Worm (Caenorhabditis elegans) whole organism, midembryonic: Measurements from ENCODE around the gene F32D8.2.

Experiments
- T22C8.4 ChIP-seq: fragments of 200-800 bp; sonication (Bioruptor generic); IDR thresholded peaks from 2 replicates; pipeline ENCODE4 v1.3.6; 2022; ENCODE audit warnings: missing genetic modification characterization, missing compliant biosample characterization
- cog-1 ChIP-seq: sonication (generic microtip); optimal IDR thresholded peaks from 2 replicates; lab custom pipeline; 2016; ENCODE audit warnings: missing genetic modification characterization, missing compliant biosample characterization
- flt-1 ChIP-seq: fragments of 200-800 bp; sonication (Bioruptor generic); IDR thresholded peaks from 2 replicates; pipeline ENCODE4 v1.3.6; 2022; ENCODE audit warnings: missing genetic modification characterization, missing compliant biosample characterization
- klf-2 ChIP-seq: fragments of 200-800 bp; sonication (Bioruptor generic); conservative IDR thresholded peaks from 2 replicates; pipeline ENCODE4 v1.3.6; 2022; ENCODE audit warnings: missing genetic modification reagents, missing genetic modification characterization, missing compliant biosample characterization
- med-1 ChIP-seq: sonication (generic microtip); optimal IDR thresholded peaks from 2 replicates; lab custom pipeline; 2017; ENCODE audit warnings: missing genetic modification characterization, mild to moderate bottlenecking, missing compliant biosample characterization, antibody characterized with exemption, missing genetic modification reagents; ENCODE audit not compliant: insufficient read depth
- ref-1 ChIP-seq: fragments of 200-800 bp; sonication (Bioruptor generic); conservative IDR thresholded peaks from 2 replicates; pipeline ENCODE4 v1.3.6; 2022; ENCODE audit warnings: missing genetic modification reagents, missing genetic modification characterization, missing compliant biosample characterization
- tab-1 ChIP-seq: fragments of 200-800 bp; sonication (Bioruptor generic); IDR thresholded peaks from 2 replicates; pipeline ENCODE4 v1.3.6; 2022; ENCODE audit warnings: missing genetic modification characterization, missing compliant biosample characterization
- ztf-23 ChIP-seq: fragments of 200-800 bp; sonication (Bioruptor generic); IDR thresholded peaks from 2 replicates; pipeline ENCODE4 v1.3.6; 2022; ENCODE audit warnings: missing genetic modification reagents, missing genetic modification characterization, missing compliant biosample characterization
- ztf-29 ChIP-seq: fragments of 200-800 bp; sonication (Bioruptor generic); IDR thresholded peaks from 2 replicates; pipeline ENCODE4 v1.3.6; 2022; ENCODE audit warnings: missing genetic modification reagents, missing genetic modification characterization, missing compliant biosample characterization

Gene F32D8.2

DNA sequence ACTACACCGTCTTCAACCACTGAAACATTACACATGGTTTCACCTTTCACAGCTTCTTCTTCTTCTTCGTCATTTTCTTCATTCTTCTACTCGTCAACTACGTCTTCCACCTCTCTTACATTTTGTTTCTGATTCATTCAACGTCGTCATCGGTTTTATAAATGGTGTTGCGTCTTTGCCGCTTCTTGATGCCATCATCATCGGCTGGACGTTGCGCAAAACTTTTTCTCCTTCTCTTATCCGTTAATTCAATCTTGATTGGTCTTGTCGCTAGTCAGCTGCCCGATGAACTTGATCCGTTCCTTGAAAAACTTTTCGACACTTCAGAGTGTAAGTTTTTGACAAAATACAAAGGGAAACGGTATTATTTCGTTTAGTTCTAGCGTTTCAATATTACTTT is 15.1 kb downstream of the F32D8.2 start:
- no peak for TF ChIP-seq ref-1 (GFP tag; lab: Robert Waterston, UW)
- no peak for TF ChIP-seq ztf-23 (GFP tag; lab: Robert Waterston, UW)
- no peak for TF ChIP-seq tab-1 (GFP tag; lab: Robert Waterston, UW)
- no peak for TF ChIP-seq flt-1 (GFP tag; lab: Robert Waterston, UW)
- TF ChIP-seq klf-2 (GFP tag; lab: Robert Waterston, UW): no peak
- TF ChIP-seq ztf-29 (GFP tag; lab: Robert Waterston, UW): no peak
- TF ChIP-seq med-1 (GFP tag; lab: Kevin White, UChicago): no peak
- no peak for TF ChIP-seq cog-1
- TF ChIP-seq T22C8.4 (GFP tag; lab: Robert Waterston, UW): no peak

DNA sequence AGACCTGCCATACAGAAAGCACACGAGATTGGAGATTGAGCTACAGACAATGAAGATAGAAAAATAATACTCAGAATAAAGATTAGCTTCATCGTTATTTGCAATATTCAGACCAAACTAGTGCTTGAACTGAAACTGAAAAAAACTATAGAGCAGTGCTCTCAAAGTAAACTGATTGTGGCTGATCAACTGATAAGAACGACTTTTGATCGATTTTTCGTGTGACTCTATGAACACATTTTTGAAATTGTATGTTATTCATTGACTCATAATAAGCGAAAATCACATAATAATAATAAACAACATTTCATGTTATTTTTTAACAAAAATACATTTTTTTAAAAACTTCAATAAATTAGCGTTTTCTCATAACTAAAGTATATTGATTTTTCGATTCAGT is 17.5 kb downstream of the F32D8.2 start, which contains the start of gene spp-16:
spp-16 (minus strand) TSS at position 179 of the 400 bp plus-strand sequence.
- TF ChIP-seq med-1 (GFP tag; lab: Kevin White, UChicago) (no peak), T22C8.4 (GFP tag; lab: Robert Waterston, UW) (no peak), klf-2 (GFP tag; lab: Robert Waterston, UW) (no peak), tab-1 (GFP tag; lab: Robert Waterston, UW) (no peak)

DNA sequence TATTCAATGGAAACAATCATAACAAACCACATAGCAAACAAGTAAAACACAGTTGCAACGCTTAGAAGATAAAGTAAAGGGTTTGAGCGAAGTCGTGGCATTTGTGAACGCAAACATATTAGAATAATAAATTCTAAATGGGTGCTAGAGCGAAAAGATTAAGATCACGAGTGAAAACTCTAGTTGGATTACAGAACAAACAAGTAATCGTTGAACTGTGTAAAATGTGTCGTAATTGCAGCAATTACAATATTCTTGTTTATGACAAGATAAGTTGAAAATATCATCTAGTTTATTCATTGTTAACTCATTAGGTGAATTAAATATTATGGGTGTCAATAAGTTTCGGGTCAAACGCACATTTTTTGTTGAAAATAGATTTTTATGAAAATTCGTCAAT is 19.1 kb downstream of the F32D8.2 start, which contains the start of gene F32D8.8:
F32D8.8 (minus strand) TSS at position 101 of the 400 bp plus-strand sequence.
- no peak for TF ChIP-seq flt-1 (GFP tag; lab: Robert Waterston, UW)
- no peak for TF ChIP-seq klf-2 (GFP tag; lab: Robert Waterston, UW)
- TF ChIP-seq tab-1 (GFP tag; lab: Robert Waterston, UW): no peak
- TF ChIP-seq T22C8.4 (GFP tag; lab: Robert Waterston, UW): no peak

DNA sequence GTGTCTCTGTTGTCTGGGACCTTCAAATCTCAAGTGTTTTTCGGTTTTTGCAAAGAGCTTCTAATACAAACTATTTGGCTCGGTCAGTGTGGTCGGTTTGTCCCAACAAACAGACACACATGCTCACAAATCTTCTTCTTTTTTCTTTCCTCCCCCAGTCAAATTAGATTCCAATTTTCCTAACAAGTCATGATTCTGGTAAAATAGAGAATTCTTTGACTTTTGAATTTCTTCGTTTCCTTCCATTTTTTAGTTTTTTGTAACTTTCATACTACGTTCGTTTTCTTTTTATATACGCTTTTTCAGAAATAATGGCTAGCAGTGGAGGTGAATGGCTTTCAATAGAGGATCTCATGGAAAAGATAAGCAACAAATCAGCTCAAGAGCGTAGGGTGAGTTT is 20.2 kb downstream of the F32D8.2 start, which contains the start of gene F32D8.15:
F32D8.15 (plus strand) TSS at position 301 of the 400 bp plus-strand sequence.
- TF ChIP-seq cog-1: no peak

DNA sequence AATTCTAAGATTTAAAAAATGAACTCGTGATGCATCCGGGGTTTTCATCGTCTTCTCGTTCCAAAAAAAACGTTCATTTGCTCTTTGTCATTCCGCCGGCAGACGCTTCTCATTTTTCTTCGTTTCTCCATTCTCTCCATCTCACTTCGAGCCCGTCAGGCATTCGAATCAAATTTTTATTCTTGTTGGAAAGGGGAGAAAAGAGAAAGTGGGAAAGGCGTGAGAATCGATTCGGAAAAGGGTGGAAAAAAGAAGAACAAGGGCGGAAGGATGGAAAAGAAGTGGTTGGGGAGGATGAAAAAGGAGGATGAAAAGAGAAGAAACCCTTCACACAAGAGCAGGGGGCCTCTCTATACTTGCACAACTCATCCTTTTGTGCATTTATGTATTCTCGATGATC is 21.2 kb downstream of the F32D8.2 start:
- TF ChIP-seq tab-1 (GFP tag; lab: Robert Waterston, UW): no peak
- TF ChIP-seq ref-1 (GFP tag; lab: Robert Waterston, UW): no peak
- no peak for TF ChIP-seq med-1 (GFP tag; lab: Kevin White, UChicago)
- no peak for TF ChIP-seq cog-1

DNA sequence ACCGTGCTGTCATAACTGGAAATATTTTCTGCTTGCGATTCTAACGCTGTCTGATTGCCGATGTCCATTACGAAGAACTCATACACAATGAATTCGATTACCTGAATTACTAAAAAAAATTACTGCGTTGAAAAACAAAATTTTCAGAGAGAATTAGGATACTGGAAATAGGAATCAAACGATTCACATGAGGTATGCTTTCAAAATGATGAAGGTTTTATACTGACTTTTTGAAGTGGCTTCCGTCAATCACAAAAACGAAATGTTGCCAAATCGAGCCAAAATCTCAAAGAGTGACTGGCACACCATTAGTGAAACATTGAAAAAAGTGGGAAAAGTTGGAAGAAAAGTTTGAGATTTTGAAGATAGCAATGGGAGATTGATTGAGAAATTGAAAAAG is 25.5 kb downstream of the F32D8.2 start, which contains the start of gene zzz-1:
zzz-1 (minus strand) TSS at position 101 of the 400 bp plus-strand sequence.
- TF ChIP-seq ztf-23 (GFP tag; lab: Robert Waterston, UW) (no peak), cog-1 (no peak), ztf-29 (GFP tag; lab: Robert Waterston, UW) (no peak), ref-1 (GFP tag; lab: Robert Waterston, UW) (no peak), T22C8.4 (GFP tag; lab: Robert Waterston, UW) (no peak), med-1 (GFP tag; lab: Kevin White, UChicago) (no peak), tab-1 (GFP tag; lab: Robert Waterston, UW) (no peak), klf-2 (GFP tag; lab: Robert Waterston, UW) (no peak), flt-1 (GFP tag; lab: Robert Waterston, UW) (no peak)

DNA sequence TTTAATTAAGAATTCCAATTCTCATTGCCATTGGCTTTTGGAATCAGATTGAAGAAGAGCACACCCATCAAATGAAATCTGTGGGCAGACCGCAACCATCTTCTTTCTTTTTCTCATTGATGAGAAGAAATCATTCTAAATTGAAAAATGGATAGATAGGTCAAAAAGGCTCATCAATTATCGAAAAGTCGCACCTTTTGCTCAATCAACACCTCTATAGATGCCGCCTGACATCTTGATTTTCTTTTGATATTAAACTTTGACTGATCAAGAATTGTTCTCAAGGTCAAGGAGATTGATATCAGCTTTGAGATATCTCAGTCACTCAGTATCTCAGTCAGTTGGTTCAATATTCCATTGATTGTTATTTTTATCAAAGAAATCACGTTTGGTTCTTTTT is 26.4 kb downstream of the F32D8.2 start:
- TF ChIP-seq ztf-29 (GFP tag; lab: Robert Waterston, UW) (no peak), ztf-23 (GFP tag; lab: Robert Waterston, UW) (no peak), med-1 (GFP tag; lab: Kevin White, UChicago) (no peak), flt-1 (GFP tag; lab: Robert Waterston, UW) (no peak), tab-1 (GFP tag; lab: Robert Waterston, UW) (no peak), cog-1 (no peak), ref-1 (GFP tag; lab: Robert Waterston, UW) (no peak), klf-2 (GFP tag; lab: Robert Waterston, UW) (no peak), T22C8.4 (GFP tag; lab: Robert Waterston, UW) (no peak)

DNA sequence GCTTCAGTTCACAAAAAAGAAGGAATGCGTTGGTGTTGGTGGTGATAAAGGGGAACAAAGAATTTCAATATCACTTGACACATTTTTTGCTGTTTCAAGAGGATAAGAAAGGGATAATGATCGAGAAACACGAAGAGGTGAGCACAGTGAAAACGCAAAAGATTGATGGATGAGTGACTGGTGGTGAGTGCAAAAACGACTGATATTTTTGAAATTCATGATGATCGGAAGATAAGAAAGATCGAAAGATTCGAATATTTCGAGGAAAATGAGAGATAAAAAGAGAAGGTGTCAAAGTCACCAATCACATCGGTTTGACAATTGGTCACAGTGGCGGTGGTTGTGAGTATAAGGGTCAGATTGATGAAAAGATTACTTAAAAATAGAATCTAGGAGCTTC is 32.3 kb downstream of the F32D8.2 start:
- TF ChIP-seq flt-1 (GFP tag; lab: Robert Waterston, UW) (no peak), cog-1 (no peak), ref-1 (GFP tag; lab: Robert Waterston, UW) (no peak), klf-2 (GFP tag; lab: Robert Waterston, UW) (no peak)

DNA sequence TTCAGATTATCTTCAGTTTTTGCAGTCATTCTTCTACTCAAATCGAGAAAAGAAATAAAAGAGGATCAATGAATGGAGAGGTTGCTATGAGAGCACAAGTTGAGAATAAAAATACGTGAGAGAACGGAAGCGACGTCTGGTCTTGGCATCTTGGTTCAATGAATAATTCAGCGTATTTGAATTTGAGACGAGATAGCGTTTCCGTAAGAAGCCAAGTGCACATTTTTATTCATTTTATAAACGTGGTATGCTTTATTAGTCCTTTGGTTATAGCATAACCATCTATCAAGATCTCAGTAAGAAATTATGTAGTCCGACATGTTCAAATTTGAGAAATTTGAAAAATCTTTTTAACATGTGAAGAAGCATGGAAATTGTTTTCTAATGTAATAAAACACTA is 34.8 kb downstream of the F32D8.2 start, which contains the start of gene F58B4.2:
F58B4.2 (minus strand) TSS at position 101 of the 400 bp plus-strand sequence.
- TF ChIP-seq ref-1 (GFP tag; lab: Robert Waterston, UW) (no peak), med-1 (GFP tag; lab: Kevin White, UChicago) (no peak), T22C8.4 (GFP tag; lab: Robert Waterston, UW) (no peak), ztf-23 (GFP tag; lab: Robert Waterston, UW) (no peak), tab-1 (GFP tag; lab: Robert Waterston, UW) (no peak)

DNA sequence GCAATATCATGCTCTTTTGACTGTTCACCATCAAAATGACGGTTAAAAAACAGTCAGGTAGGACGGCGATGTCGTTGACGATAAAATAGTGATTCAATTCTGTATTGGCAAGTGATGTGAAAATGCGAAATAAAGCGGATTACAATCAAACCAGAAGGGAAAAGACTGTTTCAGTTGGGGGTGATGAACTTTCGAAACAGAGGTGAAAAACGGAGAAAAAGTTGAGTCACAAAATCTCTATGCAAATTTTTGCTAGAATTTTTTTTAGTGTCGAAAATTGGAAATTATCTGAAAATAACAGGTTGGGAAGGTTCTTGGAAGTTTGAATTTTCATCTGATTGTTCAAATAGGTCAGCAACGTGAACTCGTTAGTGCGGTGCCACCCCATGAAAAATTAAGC is 38.2 kb downstream of the F32D8.2 start, which contains the start of gene nas-31:
nas-31 (minus strand) TSS at position 101 of the 400 bp plus-strand sequence.
- TF ChIP-seq med-1 (GFP tag; lab: Kevin White, UChicago) (no peak), ztf-23 (GFP tag; lab: Robert Waterston, UW) (no peak)

DNA sequence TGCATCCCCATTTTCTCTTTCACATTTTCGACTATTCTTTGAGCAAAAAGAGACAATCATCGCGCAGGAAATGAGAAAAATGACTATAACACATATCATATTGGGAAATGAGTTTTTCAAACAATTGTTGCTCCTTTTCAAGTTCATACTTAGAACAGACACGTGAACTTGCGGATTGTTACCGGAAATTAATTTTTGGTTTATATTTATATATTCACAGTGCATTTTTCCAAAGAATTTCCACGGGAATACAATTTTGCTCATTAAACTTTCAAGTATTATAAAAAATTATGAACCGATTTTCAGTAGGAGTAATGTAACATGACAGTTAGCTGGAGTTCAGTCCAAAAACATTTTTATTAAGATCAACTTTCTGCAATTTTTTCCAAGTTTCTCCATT is 39.7 kb downstream of the F32D8.2 start, which contains the start of gene F58B4.7:
F58B4.7 (minus strand) TSS at position 101 of the 400 bp plus-strand sequence.
- TF ChIP-seq ztf-23 (GFP tag; lab: Robert Waterston, UW) (no peak), tab-1 (GFP tag; lab: Robert Waterston, UW) (no peak), klf-2 (GFP tag; lab: Robert Waterston, UW) (no peak), ref-1 (GFP tag; lab: Robert Waterston, UW) (no peak), cog-1 (no peak), T22C8.4 (GFP tag; lab: Robert Waterston, UW) (no peak), ztf-29 (GFP tag; lab: Robert Waterston, UW) (no peak), flt-1 (GFP tag; lab: Robert Waterston, UW) (no peak), med-1 (GFP tag; lab: Kevin White, UChicago) (no peak)
